Fruit fly (Drosophila melanogaster): ENCODE results near the gene RhoU.

RhoU gene

DNA sequence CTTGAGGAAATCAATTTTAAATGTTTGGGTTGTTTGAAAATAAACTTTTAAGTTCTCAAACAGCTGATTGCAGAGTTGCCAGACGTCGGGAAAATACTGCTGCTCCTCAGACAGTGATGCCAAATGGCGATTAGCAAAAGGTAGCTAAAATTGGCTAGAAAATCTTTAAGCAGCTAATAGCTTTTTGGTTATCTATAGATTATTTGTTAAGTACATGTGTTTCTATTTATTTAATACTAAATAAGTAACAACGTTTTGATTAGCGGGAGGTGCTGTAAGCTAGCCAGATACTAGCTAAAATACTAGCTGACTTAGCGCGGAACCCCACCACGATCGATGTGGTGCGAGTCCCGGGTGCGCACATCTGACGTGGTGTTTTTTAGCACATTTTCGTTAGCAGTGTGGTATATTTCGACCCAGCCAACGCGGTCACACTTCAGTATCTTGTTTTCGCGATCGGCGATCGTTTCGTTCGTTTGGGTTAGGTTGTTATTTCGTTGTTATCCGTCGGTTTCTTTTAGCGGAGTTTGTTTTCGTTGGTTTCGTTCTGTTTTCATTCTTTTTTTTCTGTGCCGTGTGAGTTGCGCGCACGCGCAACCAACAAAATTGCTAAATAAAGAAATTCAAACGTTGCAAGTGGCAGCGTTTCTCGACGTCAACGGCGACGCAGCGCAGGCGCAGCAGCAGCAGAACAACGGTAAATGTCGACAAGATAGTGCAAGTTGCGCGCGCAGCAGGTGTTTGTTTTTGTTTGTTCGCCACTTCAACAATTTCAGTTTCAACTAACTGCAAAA is at the start of gene RhoU, which contains the start of gene Naxe (continued):
- TF ChIP-seq schlank (tag; optimal IDR thresholded peaks at IDR 0.05) = no peak
- TF ChIP-seq Bgb (GFP tag; IDR thresholded peaks at IDR 0.05; ENCODE audit: partially characterized antibody) = peak; percentile 59
- peak; percentile 37; the same call in 1 of the 2 replicates for TF ChIP-seq CG6689 (GFP tag; IDR thresholded peaks at IDR 0.05)
- no peak for TF ChIP-seq ERR (GFP tag; optimal IDR thresholded peaks at IDR 0.05)
- TF ChIP-seq mirr (GFP tag; optimal IDR thresholded peaks at IDR 0.05) = no peak
- TF ChIP-seq CG9727 (GFP tag; optimal IDR thresholded peaks at IDR 0.05) = peak; percentile 33
- no peak for TF ChIP-seq toy (GFP tag; IDR thresholded peaks at IDR 0.05)
- no peak for TF ChIP-seq MTF-1 (GFP tag; optimal IDR thresholded peaks at IDR 0.05; ENCODE audit: borderline replicate concordance)
- peak; percentile 40 for TF ChIP-seq CG2116 (GFP tag; optimal IDR thresholded peaks at IDR 0.05)
- 0 out of 2 replicates have a peak, but pooled peaks have one; percentile 23 for TF ChIP-seq tna (GFP tag; IDR thresholded peaks at IDR 0.05; ENCODE audit: partially characterized antibody)
- no peak for TF ChIP-seq sima (GFP tag; optimal IDR thresholded peaks at IDR 0.05)
- TF ChIP-seq CG16815 (GFP tag; optimal IDR thresholded peaks at IDR 0.05) = peak; percentile 13
- TF ChIP-seq D (optimal IDR thresholded peaks at IDR 0.05) = no peak
- no peak for TF ChIP-seq D (GFP tag; optimal IDR thresholded peaks at IDR 0.05)
- no peak for TF ChIP-seq CG10565 (GFP tag; optimal IDR thresholded peaks at IDR 0.05)
- no peak for TF ChIP-seq Atf6 (GFP tag; IDR thresholded peaks at IDR 0.05)
- TF ChIP-seq CG30431 (GFP tag; optimal IDR thresholded peaks at IDR 0.05) = no peak
- TF ChIP-seq da (GFP tag; optimal IDR thresholded peaks at IDR 0.05) = no peak
- TF ChIP-seq repo (GFP tag; optimal IDR thresholded peaks at IDR 0.05) = no peak
- no peak for TF ChIP-seq CG18619 (GFP tag; optimal IDR thresholded peaks at IDR 0.05)
- peak; percentile 32 for TF ChIP-seq stwl (tag; optimal IDR thresholded peaks at IDR 0.05)
- TF ChIP-seq crol (GFP tag; IDR thresholded peaks at IDR 0.05) = no peak
- TF ChIP-seq CG17568 (GFP tag; optimal IDR thresholded peaks at IDR 0.05) = no peak
- no peak for TF ChIP-seq gcm (GFP tag; optimal IDR thresholded peaks at IDR 0.05)
- TF ChIP-seq CG3726 (GFP tag; IDR thresholded peaks at IDR 0.05) = no peak
- TF ChIP-seq CG17328 (GFP tag; IDR thresholded peaks at IDR 0.05) = 0 out of 2 replicates have a peak, but pooled peaks have one; percentile 28
- peak; percentile 58 for TF ChIP-seq BEAF-32 (GFP tag; optimal IDR thresholded peaks at IDR 0.05)
- TF ChIP-seq gsb (GFP tag; IDR thresholded peaks at IDR 0.05) = no peak
- no peak for TF ChIP-seq jing (GFP tag; optimal IDR thresholded peaks at IDR 0.05)
- TF ChIP-seq Atf-2 (GFP tag; optimal IDR thresholded peaks at IDR 0.05) = no peak
- TF ChIP-seq CG31441 (GFP tag; IDR thresholded peaks at IDR 0.05) = no peak; the same call in 1 of the 2 replicates
- TF ChIP-seq CG34224 (GFP tag; IDR thresholded peaks at IDR 0.05; ENCODE audit: partially characterized antibody) = 0 out of 3 replicates have a peak, but pooled peaks have one; percentile 27
- TF ChIP-seq CG8359 (GFP tag; optimal IDR thresholded peaks at IDR 0.05; ENCODE audit: borderline replicate concordance) = no peak
- no peak for TF ChIP-seq CG8089 (GFP tag; optimal IDR thresholded peaks at IDR 0.05)
- TF ChIP-seq dpn (GFP tag; optimal IDR thresholded peaks at IDR 0.05) = peak; percentile 27 to 31
- TF ChIP-seq Hand (GFP tag; optimal IDR thresholded peaks at IDR 0.05) = no peak
- TF ChIP-seq YL-1 (GFP tag; optimal IDR thresholded peaks at IDR 0.05) = no peak
- TF ChIP-seq maf-S (GFP tag; optimal IDR thresholded peaks at IDR 0.05) = no peak
- TF ChIP-seq fd64A (GFP tag; optimal IDR thresholded peaks at IDR 0.05) = no peak
- TF ChIP-seq salm (tag; optimal IDR thresholded peaks at IDR 0.05) = no peak
- no peak for TF ChIP-seq Meics (GFP tag; optimal IDR thresholded peaks at IDR 0.05)
- TF ChIP-seq Mrtf (GFP tag; IDR thresholded peaks at IDR 0.05) = peak; percentile 41; the same call in 1 of the 3 replicates
- TF ChIP-seq GATAe (GFP tag; conservative IDR thresholded peaks at IDR 0.05) = no peak
- TF ChIP-seq CG32772 (GFP tag; IDR thresholded peaks at IDR 0.05) = no peak; the same call in 1 of the 2 replicates
- peak; percentile 23 for TF ChIP-seq CG8290 (GFP tag; optimal IDR thresholded peaks at IDR 0.05)
- peak in 1 of 2 experiments; percentile 68 for TF ChIP-seq CG8290 (tag; optimal IDR thresholded peaks at IDR 0.05)
- no peak for TF ChIP-seq CG8281 (tag; optimal IDR thresholded peaks at IDR 0.05)
- no peak for TF ChIP-seq tap (tag; optimal IDR thresholded peaks at IDR 0.05)
- no peak for TF ChIP-seq otp (GFP tag; IDR thresholded peaks at IDR 0.05)

Data from whole organism, embryonic.